Worm (Caenorhabditis elegans) whole organism, L1 larva: ENCODE results near the gene ptp-3.

Experiments
- C16A3.4 ChIP-seq: fragments of 150-350 bp; optimal IDR thresholded peaks from 2 replicates; lab custom pipeline; 2014; ENCODE audit warnings: missing biosample characterization, missing genetic modification characterization
- F16B12.6 ChIP-seq: fragments of 150-350 bp; optimal IDR thresholded peaks from 2 replicates; lab custom pipeline; 2014; ENCODE audit warnings: missing biosample characterization, missing genetic modification characterization
- Y116A8C.19 ChIP-seq: sonication (generic microtip); optimal IDR thresholded peaks from 2 replicates; lab custom pipeline; 2016; ENCODE audit warnings: missing compliant biosample characterization, missing genetic modification characterization, borderline replicate concordance
- aha-1 ChIP-seq: fragments of 150-350 bp; optimal IDR thresholded peaks from 2 replicates; lab custom pipeline; 2014; ENCODE audit warnings: missing biosample characterization, missing genetic modification characterization
- alr-1 ChIP-seq: fragments of 200-800 bp; sonication (Bioruptor generic); optimal IDR thresholded peaks from 2 replicates; lab custom pipeline; 2018; ENCODE audit warnings: borderline replicate concordance, mild to moderate bottlenecking, missing genetic modification characterization, missing compliant biosample characterization
- aly-2 ChIP-seq: fragments of 150-350 bp; optimal IDR thresholded peaks from 2 replicates; lab custom pipeline; 2014; ENCODE audit warnings: missing biosample characterization, missing genetic modification characterization
- blmp-1 ChIP-seq: fragments of 150-350 bp; optimal IDR thresholded peaks from 2 replicates; lab custom pipeline; 2014; ENCODE audit warnings: missing biosample characterization, missing genetic modification characterization
- ceh-82 ChIP-seq, 3 experiments: fragments of 150-350 bp in 1 of 3; sonication (generic microtip) in 2 of 3; optimal IDR thresholded peaks; 2 replicates each; lab custom pipeline; 2014 to 2017; ENCODE audit warnings: missing biosample characterization in 3 of 3, missing genetic modification characterization in 3 of 3
- ceh-88 ChIP-seq: fragments of 200-800 bp; sonication (Bioruptor generic); IDR thresholded peaks from 2 replicates; pipeline ENCODE4 v1.3.6; 2022; ENCODE audit warnings: missing genetic modification characterization, missing compliant biosample characterization
- ceh-90 ChIP-seq: sonication (generic microtip); optimal IDR thresholded peaks from 2 replicates; lab custom pipeline; 2016; ENCODE audit warnings: missing genetic modification characterization, missing compliant biosample characterization
- ces-1 ChIP-seq: fragments of 150-350 bp; optimal IDR thresholded peaks from 2 replicates; lab custom pipeline; 2014; ENCODE audit warnings: missing biosample characterization, missing genetic modification reagents, missing genetic modification characterization
- efl-1 ChIP-seq, 4 experiments: fragments of 150-350 bp; optimal IDR thresholded peaks in 3 of 4; peaks in 1 of 4; 1 replicate in 1 of 4; 2 replicates in 3 of 4; lab custom pipeline; 2014; ENCODE audit warnings: missing biosample characterization in 2 of 4, missing genetic modification characterization in 2 of 4, missing genetic modification reagents in 2 of 4
- efl-3 ChIP-seq: fragments of 200-800 bp; sonication (Bioruptor generic); optimal IDR thresholded peaks from 2 replicates; lab custom pipeline; 2018; ENCODE audit warnings: mild to moderate bottlenecking, missing genetic modification characterization, missing compliant biosample characterization
- elt-2 ChIP-seq: sonication (generic microtip); optimal IDR thresholded peaks from 2 replicates; lab custom pipeline; 2016; ENCODE audit warnings: missing genetic modification characterization, mild to moderate bottlenecking, inconsistent platforms, missing compliant biosample characterization, missing genetic modification reagents
- ets-5 ChIP-seq: fragments of 200-800 bp; sonication (Bioruptor generic); IDR thresholded peaks from 2 replicates; pipeline ENCODE4 v1.3.6; 2022; ENCODE audit warnings: missing genetic modification characterization, missing compliant biosample characterization
- fkh-10 ChIP-seq: sonication (generic microtip); optimal IDR thresholded peaks from 2 replicates; lab custom pipeline; 2017; ENCODE audit warnings: missing biosample characterization, missing genetic modification reagents, missing genetic modification characterization
- fkh-8 ChIP-seq: sonication (generic microtip); optimal IDR thresholded peaks from 2 replicates; lab custom pipeline; 2016; ENCODE audit warnings: mild to moderate bottlenecking, missing genetic modification characterization, missing compliant biosample characterization
- grh-1 ChIP-seq: fragments of 200-800 bp; sonication (Bioruptor generic); IDR thresholded peaks from 2 replicates; pipeline ENCODE4 v1.3.6; 2022; ENCODE audit warnings: missing genetic modification reagents, missing genetic modification characterization, missing compliant biosample characterization
- hlh-4 ChIP-seq: sonication (generic microtip); optimal IDR thresholded peaks from 2 replicates; lab custom pipeline; 2016; ENCODE audit warnings: mild to moderate bottlenecking, missing genetic modification characterization, missing compliant biosample characterization
- hpl-2 ChIP-seq: fragments of 150-350 bp; optimal IDR thresholded peaks from 2 replicates; lab custom pipeline; 2014; ENCODE audit warnings: missing biosample characterization, missing genetic modification reagents, missing genetic modification characterization
- irx-1 ChIP-seq: sonication (generic microtip); optimal IDR thresholded peaks from 2 replicates; lab custom pipeline; 2016; ENCODE audit warnings: missing genetic modification characterization, missing compliant biosample characterization
- isw-1 ChIP-seq: fragments of 200-800 bp; sonication (Bioruptor generic); IDR thresholded peaks from 2 replicates; pipeline ENCODE4 v1.3.6; 2022; ENCODE audit warnings: missing genetic modification characterization, missing compliant biosample characterization
- jun-1 ChIP-seq: fragments of 150-350 bp; optimal IDR thresholded peaks from 2 replicates; lab custom pipeline; 2014; ENCODE audit warnings: missing biosample characterization, missing genetic modification reagents, missing genetic modification characterization
- lin-13 ChIP-seq: fragments of 150-350 bp; optimal IDR thresholded peaks from 2 replicates; lab custom pipeline; 2014; ENCODE audit warnings: missing biosample characterization, missing genetic modification reagents, missing genetic modification characterization
- lin-15B ChIP-seq: fragments of 150-350 bp; sonication (generic microtip); optimal IDR thresholded peaks from 3 replicates; lab custom pipeline; 2014; ENCODE audit warnings: missing biosample characterization, missing genetic modification characterization
- lin-35 ChIP-seq, 2 experiments: fragments of 150-350 bp; optimal IDR thresholded peaks; 2 replicates each; lab custom pipeline; 2014; ENCODE audit warnings: missing biosample characterization in 2 of 2, missing genetic modification characterization in 2 of 2, missing genetic modification reagents in 2 of 2
- lir-3 ChIP-seq: sonication (generic microtip); optimal IDR thresholded peaks from 2 replicates; lab custom pipeline; 2016; ENCODE audit warnings: mild to moderate bottlenecking, missing genetic modification characterization, moderate library complexity, missing compliant biosample characterization; ENCODE audit not compliant: poor library complexity
- mab-9 ChIP-seq: fragments of 200-800 bp; sonication (Bioruptor generic); IDR thresholded peaks from 2 replicates; pipeline ENCODE4 v1.3.6; 2022; ENCODE audit warnings: missing genetic modification reagents, missing genetic modification characterization, missing compliant biosample characterization
- mef-2 ChIP-seq: fragments of 150-350 bp; optimal IDR thresholded peaks from 2 replicates; lab custom pipeline; 2014; ENCODE audit warnings: missing biosample characterization, missing genetic modification characterization
- nhr-11 ChIP-seq: fragments of 150-350 bp; optimal IDR thresholded peaks from 2 replicates; lab custom pipeline; 2014; ENCODE audit warnings: missing biosample characterization, missing genetic modification characterization
- nhr-20 ChIP-seq: sonication (generic microtip); optimal IDR thresholded peaks from 2 replicates; lab custom pipeline; 2016; ENCODE audit warnings: mild to moderate bottlenecking, missing genetic modification characterization, missing compliant biosample characterization
- nhr-71 ChIP-seq: sonication (generic microtip); optimal IDR thresholded peaks from 2 replicates; lab custom pipeline; 2016; ENCODE audit warnings: mild to moderate bottlenecking, missing genetic modification characterization, moderate library complexity, missing compliant biosample characterization
- nhr-84 ChIP-seq: sonication (generic microtip); optimal IDR thresholded peaks from 2 replicates; lab custom pipeline; 2017; ENCODE audit warnings: missing biosample characterization, missing genetic modification characterization
- nhr-85 ChIP-seq: sonication (generic microtip); peaks from one replicate; lab custom pipeline; 2016; ENCODE audit warnings: missing genetic modification characterization, inconsistent platforms, missing compliant biosample characterization
- pqm-1 ChIP-seq: sonication (generic microtip); optimal IDR thresholded peaks from 3 replicates; lab custom pipeline; 2017; ENCODE audit warnings: missing biosample characterization, missing genetic modification characterization
- rnt-1 ChIP-seq: sonication (generic microtip); optimal IDR thresholded peaks from 2 replicates; lab custom pipeline; 2016; ENCODE audit warnings: mild to moderate bottlenecking, missing genetic modification characterization, moderate library complexity, missing compliant biosample characterization
- snu-23 ChIP-seq: sonication (generic microtip); optimal IDR thresholded peaks from 2 replicates; lab custom pipeline; 2016; ENCODE audit warnings: missing genetic modification characterization, missing compliant biosample characterization
- sox-4 ChIP-seq: sonication (generic microtip); optimal IDR thresholded peaks from 2 replicates; lab custom pipeline; 2016; ENCODE audit warnings: missing genetic modification characterization, missing compliant biosample characterization
- sup-37 ChIP-seq: fragments of 200-800 bp; sonication (Bioruptor generic); optimal IDR thresholded peaks from 2 replicates; lab custom pipeline; 2018; ENCODE audit warnings: mild to moderate bottlenecking, missing genetic modification characterization, missing compliant biosample characterization
- tbx-2 ChIP-seq: sonication (generic microtip); optimal IDR thresholded peaks from 2 replicates; lab custom pipeline; 2016; ENCODE audit warnings: missing genetic modification characterization, missing compliant biosample characterization
- unc-130 ChIP-seq: fragments of 150-350 bp; optimal IDR thresholded peaks from 2 replicates; lab custom pipeline; 2017; ENCODE audit warnings: missing biosample characterization, missing genetic modification characterization, inconsistent platforms
- unc-62 ChIP-seq: fragments of 150-350 bp; optimal IDR thresholded peaks from 2 replicates; lab custom pipeline; 2014; ENCODE audit warnings: missing biosample characterization, missing genetic modification reagents, missing genetic modification characterization
- unc-86 ChIP-seq: sonication (generic microtip); optimal IDR thresholded peaks from 2 replicates; lab custom pipeline; 2016; ENCODE audit warnings: missing genetic modification characterization, missing compliant biosample characterization
- unc-98 ChIP-seq: fragments of 200-800 bp; sonication (Bioruptor generic); IDR thresholded peaks from 2 replicates; pipeline ENCODE4 v1.3.6; 2022; ENCODE audit warnings: missing genetic modification characterization, missing compliant biosample characterization
- xbp-1 ChIP-seq: sonication (generic microtip); optimal IDR thresholded peaks from 2 replicates; lab custom pipeline; 2016; ENCODE audit warnings: missing genetic modification characterization, missing compliant biosample characterization
- zip-4 ChIP-seq: fragments of 200-800 bp; sonication (Bioruptor generic); optimal IDR thresholded peaks from 2 replicates; lab custom pipeline; 2018; ENCODE audit warnings: mild to moderate bottlenecking, missing genetic modification characterization, moderate library complexity, missing compliant biosample characterization
- ztf-11 ChIP-seq, 2 experiments: sonication (generic microtip); optimal IDR thresholded peaks; 2 replicates each; lab custom pipeline; 2016 to 2017; ENCODE audit warnings: missing genetic modification characterization in 2 of 2, missing biosample characterization in 1 of 2, missing compliant biosample characterization in 1 of 2

The ptp-3 gene

DNA sequence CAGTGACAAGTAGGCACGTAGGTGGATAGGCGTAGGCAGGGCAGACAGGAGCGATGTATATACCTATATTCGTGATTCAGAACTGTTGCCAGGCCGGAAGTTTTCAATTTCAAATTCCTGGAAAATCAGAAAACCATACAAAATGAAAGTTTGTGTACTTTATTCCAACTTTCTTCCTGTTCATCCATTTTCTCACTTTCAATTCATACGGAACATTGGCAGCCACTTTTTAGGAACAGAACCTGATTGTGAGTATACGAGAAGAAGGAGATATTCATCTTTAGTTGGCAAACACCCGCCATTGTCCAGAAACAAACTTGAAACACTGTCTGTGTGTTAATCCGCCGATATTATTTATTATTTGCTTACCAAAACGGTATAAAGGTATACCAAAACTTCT lies 60.4 kb downstream of the ptp-3 start, which contains the start of gene srlf-15:
Gene srlf-15 (plus strand): TSS at position 301 of the 400 bp plus-strand sequence.
- TF ChIP-seq snu-23 (GFP tag; lab: Kevin White, UChicago), result no peak
- no peak for TF ChIP-seq unc-62
- no peak for TF ChIP-seq isw-1 (GFP tag; lab: Robert Waterston, UW)
- TF ChIP-seq tbx-2 (tag; lab: Kevin White, UChicago), result no peak
- no peak for TF ChIP-seq alr-1 (tag; lab: Kevin White, UChicago)
- TF ChIP-seq ceh-88, result no peak

DNA sequence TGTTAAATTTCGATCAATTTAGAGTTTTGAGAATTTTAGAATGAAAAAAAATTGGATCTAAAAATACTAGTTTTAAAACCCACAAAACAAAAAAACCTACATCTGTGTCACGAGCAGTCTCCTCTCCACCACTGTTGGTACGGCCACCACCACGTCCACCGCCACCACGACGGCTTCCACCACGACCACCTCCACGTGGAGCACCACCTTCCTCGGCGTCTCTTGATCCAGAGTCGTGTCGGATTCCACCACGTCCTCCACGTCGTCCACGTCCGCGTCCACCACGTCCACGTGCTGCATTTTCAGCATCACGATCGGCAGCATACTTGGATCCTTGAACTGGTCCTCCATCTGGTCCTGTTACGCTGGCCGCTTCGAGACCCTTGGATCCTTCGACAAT lies 64.8 kb downstream of the ptp-3 start:
- TF ChIP-seq nhr-84 (tag; lab: Kevin White, UChicago) (no peak), fkh-8 (tag; lab: Kevin White, UChicago) (no peak), hpl-2 (no peak), nhr-85 (tag; lab: Kevin White, UChicago) (peak; percentile 48), ceh-88 (no peak), irx-1 (no peak), efl-1 (optimal IDR thresholded peaks at IDR 0.05; lab: Kevin White, UChicago) (no peak), efl-1 (GFP tag; optimal IDR thresholded peaks at IDR 0.05 in 1 of 2; lab: Kevin White, UChicago) (no peak), zip-4 (GFP tag; lab: Kevin White, UChicago) (no peak)
- TF ChIP-seq, all 84 proteins: peak for 1

DNA sequence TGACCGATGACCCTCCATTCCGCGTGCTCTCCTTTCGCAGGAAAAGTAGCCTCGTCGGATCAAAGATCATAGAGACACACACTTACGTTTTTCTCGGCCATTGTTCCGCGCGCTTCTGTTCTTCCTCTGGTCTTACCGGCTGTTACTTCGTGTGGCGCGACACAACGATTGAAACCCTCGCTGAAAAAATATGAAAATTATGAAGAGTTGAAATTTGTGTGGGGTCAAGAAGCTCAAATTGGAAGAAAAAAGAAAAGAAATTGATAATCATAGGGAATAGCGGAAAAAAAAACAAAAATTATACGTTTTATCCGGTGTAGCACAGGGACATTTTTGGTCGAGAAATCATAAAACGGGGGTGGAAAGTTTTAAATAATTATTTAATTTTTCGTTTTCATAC lies 65.7 kb downstream of the ptp-3 start, which contains the start of gene cey-1:
Gene cey-1 (minus strand): TSS at position 180 of the 400 bp plus-strand sequence.
- TF ChIP-seq blmp-1 (peak; percentile 5), unc-86 (tag; lab: Kevin White, UChicago) (no peak)

DNA sequence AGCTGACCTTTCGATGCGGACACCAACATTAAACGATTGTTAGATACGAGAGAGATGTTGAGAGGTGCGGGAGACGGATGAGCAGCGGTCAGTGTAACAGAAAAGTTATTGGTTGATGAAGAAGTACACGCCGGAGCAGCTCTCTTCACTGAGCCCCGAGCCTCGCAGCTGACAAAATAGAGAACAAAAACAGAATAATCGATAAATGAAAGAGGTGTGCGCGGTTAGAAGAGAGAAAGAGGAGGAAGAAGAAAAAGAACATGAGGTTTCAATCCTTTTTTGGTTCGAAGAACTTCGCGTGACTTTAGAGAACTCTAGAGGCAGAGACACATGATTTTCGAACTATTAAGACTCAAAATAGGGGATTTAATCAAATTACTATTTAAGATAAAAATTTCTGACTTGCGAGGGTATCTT lies 66.5 kb downstream of the ptp-3 start:
- TF ChIP-seq hlh-4 (tag; lab: Kevin White, UChicago) (no peak), isw-1 (GFP tag; lab: Robert Waterston, UW) (no peak), ces-1 (GFP tag; lab: Kevin White, UChicago) (no peak), elt-2 (tag; lab: Kevin White, UChicago) (no peak), mef-2 (tag; lab: Kevin White, UChicago) (no peak), nhr-20 (tag; lab: Kevin White, UChicago) (peak; percentile 15), unc-86 (tag; lab: Kevin White, UChicago) (no peak), efl-3 (GFP tag; lab: Kevin White, UChicago) (no peak), unc-130 (peak; percentile 12), rnt-1 (tag; lab: Kevin White, UChicago) (peak; percentile 32), ets-5 (GFP tag; lab: Robert Waterston, UW) (no peak), sup-37 (GFP tag; lab: Kevin White, UChicago) (no peak), lir-3 (no peak), unc-98 (GFP tag; lab: Robert Waterston, UW) (no peak), aly-2 (no peak), nhr-11 (tag; lab: Kevin White, UChicago) (no peak), pqm-1 (tag; lab: Kevin White, UChicago) (no peak), alr-1 (tag; lab: Kevin White, UChicago) (no peak), mab-9 (no peak), fkh-10 (no peak), sox-4 (tag; lab: Kevin White, UChicago) (no peak), ztf-11 (tag; optimal IDR thresholded peaks at IDR 0.05; lab: Kevin White, UChicago) (no peak), grh-1 (no peak), unc-62 (no peak), ceh-82 (tag; optimal IDR thresholded peaks at IDR 0.05; lab: Kevin White, UChicago) (no peak), lin-15B (tag; lab: Kevin White, UChicago) (no peak), jun-1 (tag; lab: Kevin White, UChicago) (no peak), fkh-8 (tag; lab: Kevin White, UChicago) (peak; percentile 91), irx-1 (no peak), lin-35 (GFP tag; optimal IDR thresholded peaks at IDR 0.05; lab: Kevin White, UChicago) (peak; percentile 13 to 36), aha-1 (tag; lab: Kevin White, UChicago) (no peak), lin-13 (GFP tag; lab: Kevin White, UChicago) (no peak), Y116A8C.19 (tag; lab: Kevin White, UChicago) (no peak), C16A3.4 (tag; lab: Kevin White, UChicago) (no peak), xbp-1 (tag; lab: Kevin White, UChicago) (no peak), F16B12.6 (no peak), nhr-71 (tag; lab: Kevin White, UChicago) (peak; percentile 74), ceh-90 (tag; lab: Kevin White, UChicago) (no peak)
